Fruit fly (Drosophila melanogaster): ENCODE data around the gene CG12531.
A peak's percentile ranks its signal among the peaks of the same experiment; 100 is the strongest.

The CG12531 gene

dm6 chrX:19701611-19702010, 17.1 kb upstream of the CG12531 start, which contains the start of gene Tcs4 (continued):
- TF ChIP-seq ranshi (GFP tag; IDR thresholded peaks at IDR 0.05) (0 out of 2 replicates have a peak, but pooled peaks have one; percentile 12), lbe (GFP tag; optimal IDR thresholded peaks at IDR 0.05) (peak; percentile 1), ci (GFP tag; IDR thresholded peaks at IDR 0.05) (peak; percentile 57; the same call in 2 of the 3 replicates), Oaz (GFP tag; IDR thresholded peaks at IDR 0.05) (no peak), NfI (GFP tag; optimal IDR thresholded peaks at IDR 0.05) (peak; percentile 17), CG13287 (GFP tag; IDR thresholded peaks at IDR 0.05; ENCODE audit: partially characterized antibody) (peak; percentile 77), CG17361 (GFP tag; IDR thresholded peaks at IDR 0.05) (0 out of 3 replicates have a peak, but pooled peaks have one; percentile 33), CG2712 (tag; optimal IDR thresholded peaks at IDR 0.05) (peak; percentile 60), CG9817 (tag; optimal IDR thresholded peaks at IDR 0.05) (no peak), gcm2 (GFP tag; optimal IDR thresholded peaks at IDR 0.05) (no peak), CG9797 (GFP tag; optimal IDR thresholded peaks at IDR 0.05) (peak; percentile 70), CG16863 (GFP tag; optimal IDR thresholded peaks at IDR 0.05) (no peak), CG3847 (GFP tag; IDR thresholded peaks at IDR 0.05) (no peak), emc (GFP tag; optimal IDR thresholded peaks at IDR 0.05) (no peak), CG7839 (tag; optimal IDR thresholded peaks at IDR 0.05) (peak; percentile 43), slbo (GFP tag; IDR thresholded peaks at IDR 0.05) (peak; percentile 20; the same call in 1 of the 2 replicates), row (GFP tag; IDR thresholded peaks at IDR 0.05) (peak; percentile 76), gem (tag; optimal IDR thresholded peaks at IDR 0.05) (peak; percentile 71), Taf1 (GFP tag; IDR thresholded peaks at IDR 0.05) (no peak), HLH4C (GFP tag; IDR thresholded peaks at IDR 0.05; ENCODE audit: partially characterized antibody) (peak; percentile 48; the same call in 2 of the 3 replicates), vnd (GFP tag; IDR thresholded peaks at IDR 0.05; ENCODE audit: partially characterized antibody) (no peak), CG13775 (GFP tag; optimal IDR thresholded peaks at IDR 0.05) (peak; percentile 22), Fer1 (GFP tag; optimal IDR thresholded peaks at IDR 0.05) (peak; percentile 5), CG34422 (GFP tag; IDR thresholded peaks at IDR 0.05) (peak; percentile 34; the same call in 1 of the 3 replicates), CG16813 (GFP tag; IDR thresholded peaks at IDR 0.05; ENCODE audit: partially characterized antibody) (peak; percentile 42; the same call in 2 of the 3 replicates), CG34224 (GFP tag; IDR thresholded peaks at IDR 0.05; ENCODE audit: partially characterized antibody) (peak; percentile 80), sna (GFP tag; IDR thresholded peaks at IDR 0.05; ENCODE audit: partially characterized antibody) (peak; percentile 66; the same call in 1 of the 2 replicates), Ravus (GFP tag; IDR thresholded peaks at IDR 0.05) (no peak), Hr51 (GFP tag; optimal IDR thresholded peaks at IDR 0.05) (no peak), Meics (GFP tag; optimal IDR thresholded peaks at IDR 0.05) (peak; percentile 28), Ets65A (GFP tag) (peak; percentile 67), grau (tag; optimal IDR thresholded peaks at IDR 0.05) (peak; percentile 48), unpg (GFP tag; optimal IDR thresholded peaks at IDR 0.05) (peak; percentile 45), CG3065 (GFP tag; optimal IDR thresholded peaks at IDR 0.05) (no peak), CG15601 (tag; optimal IDR thresholded peaks at IDR 0.05) (peak; percentile 27), CG4424 (GFP tag; optimal IDR thresholded peaks at IDR 0.05) (peak; percentile 10), Xrp1 (GFP tag; IDR thresholded peaks at IDR 0.05) (peak; percentile 43; the same call in 1 of the 2 replicates), ash1 (GFP tag; optimal IDR thresholded peaks at IDR 0.05) (no peak), sob (GFP tag; IDR thresholded peaks at IDR 0.05) (0 out of 2 replicates have a peak, but pooled peaks have one; percentile 19), lola (GFP tag; optimal IDR thresholded peaks at IDR 0.05) (peak in 1 of 3 experiments; percentile 46), trem (tag; optimal IDR thresholded peaks at IDR 0.05) (peak; percentile 43), zen2 (GFP tag; IDR thresholded peaks at IDR 0.05; ENCODE audit: partially characterized antibody) (peak; percentile 60; the same call in 2 of the 3 replicates), CG12659 (GFP tag; optimal IDR thresholded peaks at IDR 0.05) (peak; percentile 39), Doc3 (GFP tag; IDR thresholded peaks at IDR 0.05; ENCODE audit: partially characterized antibody) (0 out of 3 replicates have a peak, but pooled peaks have one; percentile 48), nerfin-2 (GFP tag; IDR thresholded peaks at IDR 0.05; ENCODE audit: partially characterized antibody) (0 out of 2 replicates have a peak, but pooled peaks have one; percentile 35), CG13424 (tag; optimal IDR thresholded peaks at IDR 0.05) (peak; percentile 58), tio (GFP tag; optimal IDR thresholded peaks at IDR 0.05) (no peak), Pdp1 (GFP tag; optimal IDR thresholded peaks at IDR 0.05) (peak in 1 of 2 experiments; percentile 83)
